Worm (Caenorhabditis elegans): ENCODE measurements around the gene rgs-9.
A peak's percentile ranks its signal among the peaks of the same experiment; 100 is the strongest.

Gene rgs-9

ce11 chrX:1909353-1909752 lies 5.7 kb upstream of the rgs-9 start (continued):
- TF ChIP-seq pha-2 (tag; optimal IDR thresholded peaks at IDR 0.05): no peak
- TF ChIP-seq ceh-45 (GFP tag; IDR thresholded peaks at IDR 0.05): no peak
- TF ChIP-seq pha-4 (tag; optimal IDR thresholded peaks at IDR 0.05): no peak
- no peak for TF ChIP-seq che-1 (tag; optimal IDR thresholded peaks at IDR 0.05)
- TF ChIP-seq ceh-18 (tag; optimal IDR thresholded peaks at IDR 0.05): peak; percentile 64
- no peak for TF ChIP-seq lin-11 (tag; optimal IDR thresholded peaks at IDR 0.05)
- TF ChIP-seq nhr-232 (tag; optimal IDR thresholded peaks at IDR 0.05): no peak
- TF ChIP-seq hlh-15 (tag; optimal IDR thresholded peaks at IDR 0.05): no peak
- no peak for TF ChIP-seq hlh-8 (tag; optimal IDR thresholded peaks at IDR 0.05)

DNA sequence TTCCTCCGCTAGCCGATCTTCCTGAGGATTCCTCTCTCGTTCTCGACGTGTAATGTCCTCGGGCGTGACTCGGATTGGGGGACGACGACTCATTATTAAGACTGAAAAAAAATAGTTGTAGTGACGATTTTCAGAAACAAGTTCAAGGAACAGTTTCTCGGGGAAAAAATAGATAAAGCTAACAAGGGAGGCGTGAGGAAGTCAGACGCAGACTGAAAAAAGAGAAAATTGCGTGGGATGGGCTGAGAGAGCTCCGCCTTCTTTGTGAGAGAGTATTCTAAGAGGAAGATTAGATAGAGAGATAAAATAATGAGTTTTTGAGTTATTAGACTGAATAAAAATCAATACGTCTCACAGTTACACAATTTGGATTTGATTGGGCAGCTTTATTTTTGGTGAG lies 1.8 kb upstream of the rgs-9 start, which contains the start of gene ZC53.1:
Gene ZC53.1 (minus strand): TSS at position 101 of the 400 bp plus-strand sequence.
- TF ChIP-seq zip-5 (tag; optimal IDR thresholded peaks at IDR 0.05) (no peak), rnt-1 (tag; optimal IDR thresholded peaks at IDR 0.05) (no peak), nfya-1 (tag; optimal IDR thresholded peaks at IDR 0.05) (no peak), C08G9.2 (tag; optimal IDR thresholded peaks at IDR 0.05) (no peak), hlh-6 (tag; optimal IDR thresholded peaks at IDR 0.05) (no peak), ceh-14 (tag; optimal IDR thresholded peaks at IDR 0.05) (no peak), K09A11.1 (tag; optimal IDR thresholded peaks at IDR 0.05; ENCODE audit: insufficient read depth) (no peak), ceh-22 (tag; optimal IDR thresholded peaks at IDR 0.05) (no peak), ahr-1 (tag; optimal IDR thresholded peaks at IDR 0.05) (no peak), F13H6.1 (tag; optimal IDR thresholded peaks at IDR 0.05) (no peak), pag-3 (tag; optimal IDR thresholded peaks at IDR 0.05; ENCODE audit: borderline replicate concordance) (no peak), ceh-18 (tag; optimal IDR thresholded peaks at IDR 0.05) (no peak), pax-1 (tag; optimal IDR thresholded peaks at IDR 0.05) (no peak), ceh-45 (GFP tag; IDR thresholded peaks at IDR 0.05) (no peak), hlh-30 (tag; optimal IDR thresholded peaks at IDR 0.05; ENCODE audit: insufficient read depth) (no peak), pha-4 (tag; optimal IDR thresholded peaks at IDR 0.05) (no peak), npax-4 (tag; optimal IDR thresholded peaks at IDR 0.05) (no peak), ttx-3 (tag; optimal IDR thresholded peaks at IDR 0.05) (no peak)

ce11 chrX:1917169-1917568 lies 2.1 kb downstream of the rgs-9 start, which contains the start of gene dot-1.5:
dot-1.5 (plus strand) TSS chrX:1917469.
- TF ChIP-seq unc-3 (GFP tag; conservative IDR thresholded peaks at IDR 0.05) (no peak), unc-3 (tag; optimal IDR thresholded peaks at IDR 0.05) (no peak)

- no peak for TF ChIP-seq unc-3 (GFP tag; conservative IDR thresholded peaks at IDR 0.05)
- no peak for TF ChIP-seq unc-3 (tag; optimal IDR thresholded peaks at IDR 0.05)
- no peak for TF ChIP-seq dmd-4 (tag; optimal IDR thresholded peaks at IDR 0.05; ENCODE audit: borderline replicate concordance)
- TF ChIP-seq pag-3 (tag; optimal IDR thresholded peaks at IDR 0.05; ENCODE audit: borderline replicate concordance): no peak
- no peak for TF ChIP-seq sdc-2 (tag; optimal IDR thresholded peaks at IDR 0.05)
- no peak for TF ChIP-seq madf-2 (tag; optimal IDR thresholded peaks at IDR 0.05)
- no peak for TF ChIP-seq fkh-10 (GFP tag; optimal IDR thresholded peaks at IDR 0.05)
- TF ChIP-seq T23F11.4 (GFP tag; optimal IDR thresholded peaks at IDR 0.05): no peak
- TF ChIP-seq elt-2 (tag; optimal IDR thresholded peaks at IDR 0.05): no peak
- TF ChIP-seq unc-86 (tag; optimal IDR thresholded peaks at IDR 0.05): no peak
Measured at ce11 chrX:1922294-1922693, 7.2 kb downstream of the rgs-9 start, which contains the start of gene ZC53.22. ZC53.22 (minus strand) TSS chrX:1922394.

DNA sequence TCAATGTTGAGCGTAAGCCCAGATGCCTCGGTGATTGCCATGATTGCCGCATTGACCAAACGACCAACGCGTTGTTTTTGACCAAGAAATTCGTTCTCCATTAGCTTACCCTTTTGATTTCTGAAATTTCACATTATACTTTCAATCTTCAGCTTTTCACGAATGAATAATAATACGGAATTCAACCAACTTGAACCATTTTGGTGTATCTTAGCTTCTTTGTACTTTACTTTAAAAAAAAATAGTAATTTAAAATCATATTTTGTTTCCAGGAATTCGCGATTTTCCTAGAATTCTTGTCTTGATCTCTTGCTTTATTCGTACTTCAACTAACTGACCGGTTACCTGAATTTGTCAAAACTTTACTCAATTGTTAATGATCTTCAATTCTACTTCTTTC lies 9.1 kb downstream of the rgs-9 start, which contains the start of gene ZC53.2:
Gene ZC53.2 (minus strand): TSS at position 101 of the 400 bp plus-strand sequence.
- TF ChIP-seq pat-9 (tag; optimal IDR thresholded peaks at IDR 0.05): no peak
- TF ChIP-seq rnt-1 (tag; optimal IDR thresholded peaks at IDR 0.05): no peak
- TF ChIP-seq sdc-2 (tag; optimal IDR thresholded peaks at IDR 0.05): no peak
- TF ChIP-seq ceh-34 (tag; optimal IDR thresholded peaks at IDR 0.05): no peak
- TF ChIP-seq C38D4.7 (GFP tag; optimal IDR thresholded peaks at IDR 0.05): no peak
- no peak for TF ChIP-seq mec-3 (tag; optimal IDR thresholded peaks at IDR 0.05; ENCODE audit: borderline replicate concordance)
- no peak for TF ChIP-seq hlh-8 (tag; optimal IDR thresholded peaks at IDR 0.05)

Data from whole organism, late embryonic.